Worm (Caenorhabditis elegans) whole organism, L3 larva: ENCODE data around the gene lido-18.

ENCODE experiments used
- R02D3.7 ChIP-seq: fragments of 150-350 bp; optimal IDR thresholded peaks from 2 replicates; lab custom pipeline; 2014; ENCODE audit warnings: missing biosample characterization, missing genetic modification characterization
- ZK546.5 ChIP-seq: sonication (generic microtip); optimal IDR thresholded peaks from 2 replicates; lab custom pipeline; 2017; ENCODE audit warnings: missing biosample characterization, missing genetic modification characterization
- ama-1 ChIP-seq: fragments of 150-350 bp; optimal IDR thresholded peaks from 2 replicates; lab custom pipeline; 2018
- ceh-16 ChIP-seq: sonication (generic microtip); optimal IDR thresholded peaks from 2 replicates; lab custom pipeline; 2017; ENCODE audit warnings: missing biosample characterization, missing genetic modification characterization
- ceh-28 ChIP-seq: fragments of 150-350 bp; optimal IDR thresholded peaks from 2 replicates; lab custom pipeline; 2014; ENCODE audit warnings: missing biosample characterization, missing genetic modification reagents, missing genetic modification characterization
- ceh-82 ChIP-seq: fragments of 150-350 bp; optimal IDR thresholded peaks from 2 replicates; lab custom pipeline; 2014; ENCODE audit warnings: missing biosample characterization, missing genetic modification characterization
- ceh-9 ChIP-seq: sonication (generic microtip); optimal IDR thresholded peaks from 2 replicates; lab custom pipeline; 2018; ENCODE audit warnings: missing biosample characterization, missing genetic modification characterization
- daf-12 ChIP-seq: fragments of 150-350 bp; optimal IDR thresholded peaks from 2 replicates; lab custom pipeline; 2014; ENCODE audit warnings: missing biosample characterization, missing genetic modification reagents, missing genetic modification characterization
- egl-27 ChIP-seq: sonication (generic microtip); optimal IDR thresholded peaks from 4 replicates; lab custom pipeline; 2017; ENCODE audit warnings: missing biosample characterization, missing genetic modification reagents, missing genetic modification characterization
- egl-5 ChIP-seq: fragments of 150-350 bp; optimal IDR thresholded peaks from 2 replicates; lab custom pipeline; 2017; ENCODE audit warnings: missing biosample characterization, missing genetic modification reagents, missing genetic modification characterization, inconsistent platforms
- elt-2 ChIP-seq: sonication (generic microtip); optimal IDR thresholded peaks from 2 replicates; lab custom pipeline; 2016; ENCODE audit warnings: missing genetic modification reagents, mild to moderate bottlenecking, missing genetic modification characterization, missing compliant biosample characterization
- elt-3 ChIP-seq, 3 experiments: fragments of 150-350 bp in 1 of 3; sonication (generic microtip) in 2 of 3; optimal IDR thresholded peaks; 2 replicates in 2 of 3; 4 replicates in 1 of 3; lab custom pipeline; 2014 to 2017; ENCODE audit warnings: missing biosample characterization in 3 of 3, missing genetic modification characterization in 3 of 3
- hmg-11 ChIP-seq: sonication (generic microtip); optimal IDR thresholded peaks from 2 replicates; lab custom pipeline; 2016; ENCODE audit warnings: missing genetic modification characterization, missing compliant biosample characterization
- jun-1 ChIP-seq: fragments of 150-350 bp; optimal IDR thresholded peaks from 2 replicates; lab custom pipeline; 2014; ENCODE audit warnings: missing biosample characterization, missing genetic modification reagents, missing genetic modification characterization
- lin-15B ChIP-seq: fragments of 150-350 bp; optimal IDR thresholded peaks from 2 replicates; lab custom pipeline; 2014; ENCODE audit warnings: missing biosample characterization, missing genetic modification characterization
- lin-39 ChIP-seq: fragments of 150-350 bp; optimal IDR thresholded peaks from 2 replicates; lab custom pipeline; 2018; ENCODE audit warnings: missing biosample characterization, missing genetic modification reagents, missing genetic modification characterization
- lsy-12 ChIP-seq: sonication (generic microtip); optimal IDR thresholded peaks from 2 replicates; lab custom pipeline; 2016; ENCODE audit warnings: mild to moderate bottlenecking, missing genetic modification characterization, missing compliant biosample characterization
- mdl-1 ChIP-seq: fragments of 150-350 bp; optimal IDR thresholded peaks from 2 replicates; lab custom pipeline; 2014; ENCODE audit warnings: missing biosample characterization, missing genetic modification characterization
- mml-1 ChIP-seq: fragments of 150-350 bp; sonication (generic microtip); optimal IDR thresholded peaks from 3 replicates; lab custom pipeline; 2014; ENCODE audit warnings: missing biosample characterization, missing genetic modification characterization
- nfya-1 ChIP-seq: sonication (generic microtip); optimal IDR thresholded peaks from 2 replicates; lab custom pipeline; 2017; ENCODE audit warnings: missing genetic modification characterization, mild to moderate bottlenecking, missing compliant biosample characterization, antibody characterized with exemption, moderate library complexity; ENCODE audit not compliant: insufficient read depth
- nhr-11 ChIP-seq: fragments of 150-350 bp; optimal IDR thresholded peaks from 2 replicates; lab custom pipeline; 2014; ENCODE audit warnings: missing biosample characterization, missing genetic modification characterization
- nhr-12 ChIP-seq: fragments of 150-350 bp; optimal IDR thresholded peaks from 2 replicates; lab custom pipeline; 2014; ENCODE audit warnings: missing biosample characterization, missing genetic modification characterization
- nhr-23 ChIP-seq: fragments of 150-350 bp; optimal IDR thresholded peaks from 2 replicates; lab custom pipeline; 2014; ENCODE audit warnings: missing biosample characterization, missing genetic modification reagents, missing genetic modification characterization
- nhr-237 ChIP-seq: fragments of 150-350 bp; optimal IDR thresholded peaks from 2 replicates; lab custom pipeline; 2014; ENCODE audit warnings: missing biosample characterization, missing genetic modification characterization
- nhr-25 ChIP-seq: sonication (generic microtip); optimal IDR thresholded peaks from 2 replicates; lab custom pipeline; 2017; ENCODE audit warnings: missing biosample characterization, missing genetic modification characterization
- nhr-43 ChIP-seq: sonication (generic microtip); optimal IDR thresholded peaks from 2 replicates; lab custom pipeline; 2016; ENCODE audit warnings: mild to moderate bottlenecking, missing genetic modification characterization, missing compliant biosample characterization; ENCODE audit not compliant: poor library complexity, severe bottlenecking
- nhr-67 ChIP-seq: fragments of 150-350 bp; optimal IDR thresholded peaks from 2 replicates; lab custom pipeline; 2014; ENCODE audit warnings: missing biosample characterization, missing genetic modification characterization
- nhr-77 ChIP-seq: fragments of 150-350 bp; optimal IDR thresholded peaks from 2 replicates; lab custom pipeline; 2014; ENCODE audit warnings: missing biosample characterization, missing genetic modification characterization
- pha-4 ChIP-seq: fragments of 150-350 bp; optimal IDR thresholded peaks from 2 replicates; lab custom pipeline; 2014; ENCODE audit warnings: missing biosample characterization, missing genetic modification reagents, missing genetic modification characterization
- pqm-1 ChIP-seq: fragments of 150-350 bp; optimal IDR thresholded peaks from 2 replicates; lab custom pipeline; 2017; ENCODE audit warnings: missing biosample characterization, missing genetic modification characterization, inconsistent platforms
- sea-2 ChIP-seq: fragments of 150-350 bp; sonication (generic microtip); optimal IDR thresholded peaks from 4 replicates; lab custom pipeline; 2014; ENCODE audit warnings: missing biosample characterization, missing genetic modification reagents, missing genetic modification characterization
- skn-1 ChIP-seq: fragments of 150-350 bp; optimal IDR thresholded peaks from 2 replicates; lab custom pipeline; 2014; ENCODE audit warnings: missing biosample characterization, missing genetic modification characterization
- snpc-4 ChIP-seq: fragments of 150-350 bp; optimal IDR thresholded peaks from 2 replicates; lab custom pipeline; 2014; ENCODE audit warnings: missing biosample characterization, missing genetic modification characterization
- zag-1 ChIP-seq: fragments of 150-350 bp; optimal IDR thresholded peaks from 2 replicates; lab custom pipeline; 2014; ENCODE audit warnings: missing biosample characterization, missing genetic modification characterization
- ztf-11 ChIP-seq: fragments of 150-350 bp; optimal IDR thresholded peaks from 2 replicates; lab custom pipeline; 2014; ENCODE audit warnings: missing biosample characterization, missing genetic modification characterization

The lido-18 gene

ce11 chrIII:7622922-7623321 lies 39.2 kb upstream of the lido-18 start:
- TF ChIP-seq mdl-1 (no peak), nhr-23 (tag; lab: Kevin White, UChicago) (peak; percentile 3), nhr-25 (tag; lab: Kevin White, UChicago) (peak; percentile 12), elt-3 (tag; optimal IDR thresholded peaks at IDR 0.05; lab: Kevin White, UChicago) (peak in 1 of 3 experiments; percentile 64), hmg-11 (no peak), elt-2 (tag; lab: Kevin White, UChicago) (no peak), ZK546.5 (tag; lab: Kevin White, UChicago) (no peak), lsy-12 (tag; lab: Kevin White, UChicago) (no peak), lin-39 (tag; lab: Kevin White, UChicago) (no peak), nhr-237 (no peak), R02D3.7 (tag; lab: Kevin White, UChicago) (no peak)

ce11 chrIII:7625086-7625485 lies 37.0 kb upstream of the lido-18 start, which contains the start of gene fbn-1:
TSS of gene fbn-1 (plus strand) at chrIII:7625386.
- TF ChIP-seq lsy-12 (tag; lab: Kevin White, UChicago) (no peak), egl-27 (tag; lab: Kevin White, UChicago) (no peak), ceh-28 (no peak), nhr-77 (no peak), sea-2 (no peak), hmg-11 (no peak)
- TF ChIP-seq, all 47 proteins: peak for 0

- TF ChIP-seq nhr-77: no peak
Observed at ce11 chrIII:7641337-7641736, 20.7 kb upstream of the lido-18 start.

ce11 chrIII:7642015-7642414 lies 20.1 kb upstream of the lido-18 start:
- peak; percentile 66 for TF ChIP-seq nhr-43 (tag; lab: Kevin White, UChicago)
- TF ChIP-seq lin-15B (tag; lab: Kevin White, UChicago): no peak
- peak; percentile 2 for TF ChIP-seq nhr-23 (tag; lab: Kevin White, UChicago)
- peak; percentile 27 for TF ChIP-seq pqm-1 (tag; lab: Kevin White, UChicago)
- peak; percentile 13 for TF ChIP-seq nhr-25 (tag; lab: Kevin White, UChicago)
- peak; percentile 23 for TF ChIP-seq elt-2 (tag; lab: Kevin White, UChicago)
- peak; percentile 45 for TF ChIP-seq mdl-1
- TF ChIP-seq nhr-237: no peak
- TF ChIP-seq egl-5 (tag; lab: Kevin White, UChicago): no peak
- TF ChIP-seq, all 47 proteins: peak for 6

- TF ChIP-seq snpc-4 (no peak), nfya-1 (tag; lab: Kevin White, UChicago) (peak; percentile 36), nhr-43 (tag; lab: Kevin White, UChicago) (peak; percentile 20)
Observed at ce11 chrIII:7643084-7643483, 19.0 kb upstream of the lido-18 start, which contains the start of gene upp-1. TSS of gene upp-1 (minus strand) at chrIII:7643101.

ce11 chrIII:7643902-7644641 lies 18.0 kb upstream of the lido-18 start:
- TF ChIP-seq pha-4 (tag; lab: Kevin White, UChicago) (no peak), nhr-43 (tag; lab: Kevin White, UChicago) (peak; percentile 57), nhr-23 (tag; lab: Kevin White, UChicago) (peak; percentile 28), nhr-12 (tag; lab: Kevin White, UChicago) (no peak), daf-12 (tag; lab: Kevin White, UChicago) (no peak), snpc-4 (no peak), elt-3 (tag; optimal IDR thresholded peaks at IDR 0.05; lab: Kevin White, UChicago) (peak in 1 of 3 experiments; percentile 92), nhr-237 (no peak), mml-1 (tag; lab: Kevin White, UChicago) (no peak), zag-1 (tag; lab: Kevin White, UChicago) (no peak), ceh-28 (no peak), ztf-11 (no peak), R02D3.7 (tag; lab: Kevin White, UChicago) (no peak), nhr-11 (tag; lab: Kevin White, UChicago) (no peak), ama-1 (no peak), lin-39 (tag; lab: Kevin White, UChicago) (no peak), ceh-9 (no peak), mdl-1 (peak; percentile 34), elt-2 (tag; lab: Kevin White, UChicago) (peak; percentile 99), lsy-12 (tag; lab: Kevin White, UChicago) (no peak), skn-1 (tag; lab: Kevin White, UChicago) (peak; percentile 77), ceh-16 (no peak), pqm-1 (tag; lab: Kevin White, UChicago) (peak; percentile 83), nhr-67 (no peak), jun-1 (no peak), nhr-25 (tag; lab: Kevin White, UChicago) (peak; percentile 35), ceh-82 (no peak)
- TF ChIP-seq, all 47 proteins: peak for 8
